Worm (Caenorhabditis elegans): ENCODE results near the gene R10E4.1.

- TF ChIP-seq flt-1 (GFP tag; IDR thresholded peaks at IDR 0.05) (no peak), tab-1 (GFP tag; IDR thresholded peaks at IDR 0.05) (no peak), med-1 (GFP tag; optimal IDR thresholded peaks at IDR 0.05; ENCODE audit: insufficient read depth) (no peak), ztf-29 (GFP tag; IDR thresholded peaks at IDR 0.05) (no peak)
Observed at ce11 chrIII:4228841-4229240, 40.7 kb upstream of the R10E4.1 start, which contains the start of gene F43C1.5.

Data from whole organism, midembryonic.